Worm (Caenorhabditis elegans) whole organism, L4/young adult: ENCODE results near the gene F16G10.6.

Source experiments
- W03F9.2 ChIP-seq: fragments of 150-350 bp; optimal IDR thresholded peaks from 2 replicates; lab custom pipeline; 2014; ENCODE audit warnings: missing biosample characterization, missing genetic modification characterization
- dao-5 ChIP-seq: sonication (generic microtip); optimal IDR thresholded peaks from 2 replicates; lab custom pipeline; 2016; ENCODE audit warnings: missing genotype, missing genetic modification characterization, moderate library complexity, missing compliant biosample characterization
- him-1 ChIP-seq: sonication (generic microtip); optimal IDR thresholded peaks from 2 replicates; lab custom pipeline; 2016; ENCODE audit warnings: missing genotype, missing genetic modification reagents, missing genetic modification characterization, missing compliant biosample characterization

ce11 chrII:2378465-2379009, 886 bp upstream of the F16G10.6 start:
- no peak for TF ChIP-seq dao-5 (tag; lab: Kevin White, UChicago)
- TF ChIP-seq him-1: no peak
- peak; percentile 18 for TF ChIP-seq W03F9.2 (tag; lab: Kevin White, UChicago)
